Worm (Caenorhabditis elegans): ENCODE results near the gene clec-48.

DNA sequence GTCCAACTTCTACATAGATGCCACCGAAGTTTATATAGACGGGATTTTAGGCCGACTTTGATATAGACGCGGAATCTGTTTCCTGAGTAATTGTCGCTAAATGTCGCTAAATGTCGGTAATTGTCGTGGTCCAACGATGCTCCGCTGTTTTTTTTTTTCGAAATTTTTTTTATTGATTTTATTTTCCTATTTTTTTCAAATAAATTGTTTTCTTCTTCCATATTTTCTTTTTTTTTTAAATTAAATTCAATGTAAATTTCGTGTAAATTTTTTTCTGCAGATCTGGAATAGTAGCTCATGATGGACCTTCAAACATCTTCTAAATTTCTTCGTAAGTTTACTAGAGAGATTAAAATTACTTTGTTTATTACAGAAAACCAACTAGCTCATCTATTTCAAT lies 27.1 kb downstream of the clec-48 start, which contains the start of gene C31G12.3:
- no peak for TF ChIP-seq skn-1 (tag; optimal IDR thresholded peaks at IDR 0.05)
- no peak for TF ChIP-seq ceh-16 (tag; optimal IDR thresholded peaks at IDR 0.05)
- no peak for TF ChIP-seq elt-1 (tag; optimal IDR thresholded peaks at IDR 0.05)
- no peak for TF ChIP-seq lin-39 (tag; optimal IDR thresholded peaks at IDR 0.05)
- TF ChIP-seq ceh-9 (tag; optimal IDR thresholded peaks at IDR 0.05): no peak
- TF ChIP-seq zag-1 (tag; optimal IDR thresholded peaks at IDR 0.05): no peak
- no peak for TF ChIP-seq ZK546.5 (tag; optimal IDR thresholded peaks at IDR 0.05)
